Worm (Caenorhabditis elegans) whole organism, L2 larva: ENCODE results near the gene Y43F8C.5.

Source experiments
- ZK546.5 ChIP-seq: sonication (generic microtip); optimal IDR thresholded peaks from 2 replicates; lab custom pipeline; 2017; ENCODE audit warnings: missing biosample characterization, missing genetic modification characterization
- blmp-1 ChIP-seq: sonication (generic microtip); optimal IDR thresholded peaks from 2 replicates; lab custom pipeline; 2017; ENCODE audit warnings: missing genetic modification characterization, mild to moderate bottlenecking, missing compliant biosample characterization, antibody characterized with exemption, moderate library complexity; ENCODE audit not compliant: insufficient read depth
- elt-1 ChIP-seq: fragments of 150-350 bp; optimal IDR thresholded peaks from 2 replicates; lab custom pipeline; 2014; ENCODE audit warnings: missing biosample characterization, missing genetic modification characterization
- lin-11 ChIP-seq: fragments of 150-350 bp; sonication (generic microtip); optimal IDR thresholded peaks from 2 replicates; lab custom pipeline; 2014; ENCODE audit warnings: missing biosample characterization, missing genetic modification characterization, inconsistent platforms, mixed read lengths
- lsy-2 ChIP-seq, 2 experiments: fragments of 150-350 bp in 1 of 2; sonication (generic microtip) in 1 of 2; optimal IDR thresholded peaks; 2 replicates each; lab custom pipeline; 2014 to 2017; ENCODE audit warnings: missing biosample characterization in 2 of 2, missing genetic modification characterization in 2 of 2
- nhr-10 ChIP-seq: sonication (generic microtip); optimal IDR thresholded peaks from 2 replicates; lab custom pipeline; 2017; ENCODE audit warnings: missing biosample characterization, missing genetic modification characterization
- nhr-25 ChIP-seq: fragments of 150-350 bp; sonication (generic microtip); optimal IDR thresholded peaks from 3 replicates; lab custom pipeline; 2014; ENCODE audit warnings: missing biosample characterization, missing genetic modification characterization
- peb-1 ChIP-seq: fragments of 150-350 bp; optimal IDR thresholded peaks from 2 replicates; lab custom pipeline; 2014; ENCODE audit warnings: missing biosample characterization, missing genetic modification characterization
- skn-1 ChIP-seq: sonication (generic microtip); optimal IDR thresholded peaks from 2 replicates; lab custom pipeline; 2017; ENCODE audit warnings: missing biosample characterization, missing genetic modification characterization
- zag-1 ChIP-seq: fragments of 150-350 bp; optimal IDR thresholded peaks from 2 replicates; lab custom pipeline; 2014; ENCODE audit warnings: missing biosample characterization, missing genetic modification characterization

- TF ChIP-seq zag-1 (tag; lab: Kevin White, UChicago) (no peak), elt-1 (tag; lab: Kevin White, UChicago) (no peak), nhr-10 (no peak), lin-11 (no peak), blmp-1 (tag; lab: Kevin White, UChicago) (no peak), peb-1 (tag; lab: Kevin White, UChicago) (no peak), lsy-2 (tag; optimal IDR thresholded peaks at IDR 0.05; lab: Kevin White, UChicago) (no peak), skn-1 (tag; lab: Kevin White, UChicago) (no peak), nhr-25 (tag; lab: Kevin White, UChicago) (peak; percentile 16), ZK546.5 (tag; lab: Kevin White, UChicago) (no peak)
Measured at ce11 chrV:19608665-19609064, 23.8 kb downstream of the Y43F8C.5 start.
